Worm (Caenorhabditis elegans) whole organism, young adult: ENCODE results near the gene F38B6.3.

Experiments
- B0336.3 ChIP-seq: fragments of 200-800 bp; sonication (Bioruptor generic); IDR thresholded peaks from 2 replicates; pipeline ENCODE4 v1.3.6; 2022; ENCODE audit warnings: missing genetic modification characterization, missing compliant biosample characterization
- C06A6.2 ChIP-seq: fragments of 200-800 bp; sonication (Bioruptor generic); conservative IDR thresholded peaks from 2 replicates; pipeline ENCODE4 v1.3.6; 2022; ENCODE audit warnings: missing genetic modification characterization, missing compliant biosample characterization
- F10E7.11 ChIP-seq: sonication (generic microtip); optimal IDR thresholded peaks from 2 replicates; lab custom pipeline; 2017; ENCODE audit warnings: mild to moderate bottlenecking, missing genetic modification characterization, moderate library complexity, missing compliant biosample characterization
- F22D6.2 ChIP-seq: sonication (generic microtip); optimal IDR thresholded peaks from 2 replicates; lab custom pipeline; 2016; ENCODE audit warnings: mild to moderate bottlenecking, missing genetic modification characterization, missing compliant biosample characterization
- F23B12.7 ChIP-seq: sonication (generic microtip); optimal IDR thresholded peaks from 2 replicates; lab custom pipeline; 2017; ENCODE audit warnings: missing genetic modification characterization, mild to moderate bottlenecking, missing compliant biosample characterization, antibody characterized with exemption, moderate library complexity; ENCODE audit not compliant: insufficient read depth
- F33H1.4 ChIP-seq: fragments of 200-800 bp; sonication (Bioruptor generic); IDR thresholded peaks from 2 replicates; pipeline ENCODE4 v1.3.6; 2022; ENCODE audit warnings: missing genetic modification reagents, missing genetic modification characterization, missing compliant biosample characterization
- F55B11.4 ChIP-seq: sonication (generic microtip); optimal IDR thresholded peaks from 2 replicates; lab custom pipeline; 2016; ENCODE audit warnings: missing compliant biosample characterization, missing genetic modification characterization, borderline replicate concordance; ENCODE audit not compliant: insufficient read depth
- F57C9.4 ChIP-seq: sonication (generic microtip); optimal IDR thresholded peaks from 2 replicates; lab custom pipeline; 2017; ENCODE audit warnings: mild to moderate bottlenecking, missing genetic modification characterization, missing compliant biosample characterization
- Y53G8AR.9 ChIP-seq: fragments of 200-800 bp; sonication (Bioruptor generic); conservative IDR thresholded peaks from 2 replicates; pipeline ENCODE4 v1.3.6; 2022; ENCODE audit warnings: missing genetic modification reagents, missing genetic modification characterization, missing compliant biosample characterization
- Y56A3A.18 ChIP-seq: fragments of 200-800 bp; sonication (Bioruptor generic); IDR thresholded peaks from 2 replicates; pipeline ENCODE4 v1.3.6; 2022; ENCODE audit warnings: missing genetic modification reagents, missing genetic modification characterization, missing compliant biosample characterization
- Y95B8A.8 ChIP-seq: fragments of 200-800 bp; sonication (Bioruptor generic); IDR thresholded peaks from 2 replicates; pipeline ENCODE4 v1.3.6; 2022; ENCODE audit warnings: missing genetic modification reagents, missing genetic modification characterization, missing compliant biosample characterization
- aptf-3 ChIP-seq: fragments of 200-800 bp; sonication (Bioruptor generic); IDR thresholded peaks from 2 replicates; pipeline ENCODE4 v1.3.6; 2022; ENCODE audit warnings: missing genetic modification characterization, missing compliant biosample characterization
- bed-1 ChIP-seq: fragments of 200-800 bp; sonication (Bioruptor generic); IDR thresholded peaks from 2 replicates; pipeline ENCODE4 v1.3.6; 2022; ENCODE audit warnings: missing genetic modification reagents, missing genetic modification characterization, missing compliant biosample characterization
- cebp-1 ChIP-seq, 2 experiments: fragments of 200-800 bp in 1 of 2; sonication (Bioruptor generic) in 1 of 2; sonication (generic microtip) in 1 of 2; IDR thresholded peaks in 1 of 2; optimal IDR thresholded peaks in 1 of 2; 2 replicates each; pipeline versions ENCODE4 v1.3.6 to Lab custom; 2017 to 2022; ENCODE audit warnings: missing compliant biosample characterization in 2 of 2, missing genetic modification characterization in 2 of 2, mild to moderate bottlenecking in 1 of 2, missing genetic modification reagents in 1 of 2, moderate library complexity in 1 of 2
- ceh-58 ChIP-seq: fragments of 200-800 bp; sonication (Bioruptor generic); IDR thresholded peaks from 2 replicates; pipeline ENCODE4 v1.3.6; 2022; ENCODE audit warnings: missing genetic modification characterization, missing compliant biosample characterization
- die-1 ChIP-seq: sonication (generic microtip); optimal IDR thresholded peaks from 2 replicates; lab custom pipeline; 2016; ENCODE audit warnings: missing genotype, mild to moderate bottlenecking, missing genetic modification characterization, missing compliant biosample characterization
- dox-1 ChIP-seq: fragments of 200-800 bp; sonication (Bioruptor generic); IDR thresholded peaks from 2 replicates; pipeline ENCODE4 v1.3.6; 2022; ENCODE audit warnings: missing genetic modification reagents, missing genetic modification characterization, missing compliant biosample characterization
- dpff-1 ChIP-seq: sonication (generic microtip); optimal IDR thresholded peaks from 2 replicates; lab custom pipeline; 2017; ENCODE audit warnings: mild to moderate bottlenecking, missing genetic modification characterization, missing compliant biosample characterization
- egl-44 ChIP-seq: fragments of 200-800 bp; sonication (Bioruptor generic); IDR thresholded peaks from 2 replicates; pipeline ENCODE4 v1.3.6; 2022; ENCODE audit warnings: missing genetic modification reagents, missing genetic modification characterization, missing compliant biosample characterization
- ekl-4 ChIP-seq: fragments of 200-800 bp; sonication (Bioruptor generic); IDR thresholded peaks from 2 replicates; pipeline ENCODE4 v1.3.6; 2022; ENCODE audit warnings: missing genetic modification reagents, missing genetic modification characterization, missing compliant biosample characterization
- fkh-3 ChIP-seq: sonication (generic microtip); optimal IDR thresholded peaks from 2 replicates; lab custom pipeline; 2016; ENCODE audit warnings: mild to moderate bottlenecking, missing genetic modification characterization, missing compliant biosample characterization
- hlh-12 ChIP-seq: sonication (generic microtip); optimal IDR thresholded peaks from 2 replicates; lab custom pipeline; 2016; ENCODE audit warnings: missing genetic modification characterization, missing compliant biosample characterization
- hmg-20 ChIP-seq: fragments of 200-800 bp; sonication (Bioruptor generic); IDR thresholded peaks from 2 replicates; pipeline ENCODE4 v1.3.6; 2022; ENCODE audit warnings: missing genetic modification reagents, missing genetic modification characterization, missing compliant biosample characterization
- hrde-1 ChIP-seq: sonication (generic microtip); optimal IDR thresholded peaks from 2 replicates; lab custom pipeline; 2016; ENCODE audit warnings: missing genetic modification characterization, mild to moderate bottlenecking, missing compliant biosample characterization, moderate library complexity, missing genotype, missing genetic modification reagents, borderline replicate concordance
- hsf-1 ChIP-seq: fragments of 200-800 bp; sonication (Bioruptor generic); IDR thresholded peaks from 2 replicates; pipeline ENCODE4 v1.3.6; 2022; ENCODE audit warnings: missing genetic modification reagents, missing genetic modification characterization, missing compliant biosample characterization
- let-526 ChIP-seq: fragments of 200-800 bp; sonication (Bioruptor generic); IDR thresholded peaks from 2 replicates; pipeline ENCODE4 v1.3.6; 2022; ENCODE audit warnings: missing genetic modification reagents, missing genetic modification characterization, missing compliant biosample characterization
- lin-54 ChIP-seq: fragments of 200-800 bp; sonication (Bioruptor generic); optimal IDR thresholded peaks from 2 replicates; lab custom pipeline; 2018; ENCODE audit warnings: mild to moderate bottlenecking, missing genetic modification characterization, missing compliant biosample characterization
- madf-10 ChIP-seq: sonication (generic microtip); optimal IDR thresholded peaks from 2 replicates; lab custom pipeline; 2016; ENCODE audit warnings: mild to moderate bottlenecking, missing genetic modification characterization, missing compliant biosample characterization
- madf-8 ChIP-seq: fragments of 200-800 bp; sonication (Bioruptor generic); conservative IDR thresholded peaks from 2 replicates; pipeline ENCODE4 v1.3.6; 2022; ENCODE audit warnings: missing genetic modification reagents, missing genetic modification characterization, missing compliant biosample characterization
- mxl-1 ChIP-seq: sonication (generic microtip); optimal IDR thresholded peaks from 2 replicates; lab custom pipeline; 2016; ENCODE audit warnings: missing genetic modification characterization, missing compliant biosample characterization
- pbrm-1 ChIP-seq: fragments of 200-800 bp; sonication (Bioruptor generic); IDR thresholded peaks from 2 replicates; pipeline ENCODE4 v1.3.6; 2022; ENCODE audit warnings: missing genetic modification reagents, missing genetic modification characterization, missing compliant biosample characterization
- repo-1 ChIP-seq: sonication (generic microtip); optimal IDR thresholded peaks from 2 replicates; lab custom pipeline; 2017; ENCODE audit warnings: mild to moderate bottlenecking, missing genetic modification characterization, missing compliant biosample characterization
- rpc-1 ChIP-seq, 2 experiments: fragments of 150-350 bp in 1 of 2; sonication (generic microtip) in 1 of 2; optimal IDR thresholded peaks; 2 replicates each; lab custom pipeline; 2014 to 2018; ENCODE audit warnings: missing biosample characterization in 1 of 2, missing genetic modification characterization in 1 of 2, missing genetic modification reagents in 1 of 2, missing genotype in 1 of 2
- snpc-4 ChIP-seq, 5 experiments: fragments of 150-350 bp in 1 of 5; sonication (generic microtip) in 4 of 5; optimal IDR thresholded peaks; 2 replicates each; lab custom pipeline; 2014 to 2018; ENCODE audit warnings: missing genetic modification characterization in 5 of 5, missing biosample characterization in 3 of 5, antibody characterized with exemption in 2 of 5, mild to moderate bottlenecking in 2 of 5, missing compliant biosample characterization in 2 of 5, missing genotype in 2 of 5, moderate library complexity in 2 of 5, missing genetic modification reagents in 1 of 5
- tbp1 ChIP-seq: fragments of 200-800 bp; sonication (Bioruptor generic); optimal IDR thresholded peaks from 2 replicates; lab custom pipeline; 2018; ENCODE audit warnings: mild to moderate bottlenecking, missing genetic modification characterization, missing compliant biosample characterization
- tbx-9 ChIP-seq: sonication (generic microtip); optimal IDR thresholded peaks from 2 replicates; lab custom pipeline; 2016; ENCODE audit warnings: borderline replicate concordance, missing genetic modification characterization, inconsistent platforms, missing compliant biosample characterization
- unc-62 ChIP-seq: fragments of 150-350 bp; optimal IDR thresholded peaks from 2 replicates; lab custom pipeline; 2014; ENCODE audit warnings: missing biosample characterization, missing genetic modification reagents, missing genetic modification characterization
- zfh-2 ChIP-seq: fragments of 200-800 bp; sonication (Bioruptor generic); conservative IDR thresholded peaks from 2 replicates; pipeline ENCODE4 v1.3.6; 2022; ENCODE audit warnings: missing genetic modification reagents, missing genetic modification characterization, missing compliant biosample characterization
- ztf-22 ChIP-seq: fragments of 200-800 bp; sonication (Bioruptor generic); optimal IDR thresholded peaks from 2 replicates; lab custom pipeline; 2018; ENCODE audit warnings: mild to moderate bottlenecking, missing genetic modification characterization, moderate library complexity, missing compliant biosample characterization
- ztf-26 ChIP-seq: sonication (generic microtip); optimal IDR thresholded peaks from 2 replicates; lab custom pipeline; 2017; ENCODE audit warnings: missing genetic modification characterization, missing compliant biosample characterization
- ztf-6 ChIP-seq: fragments of 200-800 bp; sonication (Bioruptor generic); IDR thresholded peaks from 2 replicates; pipeline ENCODE4 v1.3.6; 2022; ENCODE audit warnings: missing genetic modification reagents, missing genetic modification characterization, missing compliant biosample characterization

The F38B6.3 gene

ce11 chrX:6737329-6738008 is 44.0 kb downstream of the F38B6.3 start (continued):
- TF ChIP-seq pbrm-1 (GFP tag; lab: Robert Waterston, UW), result no peak
- TF ChIP-seq ztf-6, result no peak
- TF ChIP-seq ekl-4, result peak; percentile 69
- TF ChIP-seq egl-44 (GFP tag; lab: Robert Waterston, UW), result peak; percentile 64; the same call in 1 of the 2 replicates
- TF ChIP-seq snpc-4 (GFP tag; optimal IDR thresholded peaks at IDR 0.05; lab: Kevin White, UChicago), result no peak
- peak in 3 of 4 experiments; percentile 37 to 47 (median 38) for TF ChIP-seq snpc-4 (tag; optimal IDR thresholded peaks at IDR 0.05; lab: Kevin White, UChicago)
- TF ChIP-seq hmg-20 (GFP tag; lab: Robert Waterston, UW), result no peak
- no peak for TF ChIP-seq hrde-1
- TF ChIP-seq ztf-26, result peak; percentile 88
- no peak for TF ChIP-seq hlh-12 (tag; lab: Kevin White, UChicago)
- TF ChIP-seq dpff-1 (tag; lab: Kevin White, UChicago), result no peak
- TF ChIP-seq C06A6.2 (GFP tag; lab: Robert Waterston, UW), result peak; percentile 87
- no peak for TF ChIP-seq bed-1 (GFP tag; lab: Robert Waterston, UW)
- peak; percentile 90; the same call in 1 of the 2 replicates for TF ChIP-seq let-526
- peak; percentile 89 for TF ChIP-seq F22D6.2 (tag; lab: Kevin White, UChicago)
- TF ChIP-seq zfh-2 (GFP tag; lab: Robert Waterston, UW), result peak; percentile 76; the same call in 1 of the 2 replicates
- peak; percentile 79 for TF ChIP-seq madf-10 (tag; lab: Kevin White, UChicago)
- TF ChIP-seq cebp-1 (GFP tag; IDR thresholded peaks at IDR 0.05; lab: Robert Waterston, UW), result no peak
- peak; percentile 85 for TF ChIP-seq cebp-1 (tag; optimal IDR thresholded peaks at IDR 0.05; lab: Kevin White, UChicago)
- no peak for TF ChIP-seq tbx-9 (tag; lab: Kevin White, UChicago)
- peak; percentile 74 for TF ChIP-seq repo-1 (tag; lab: Kevin White, UChicago)
- TF ChIP-seq hsf-1 (GFP tag; lab: Robert Waterston, UW), result 0 out of 2 replicates have a peak, but pooled peaks have one; percentile 45
- TF ChIP-seq Y53G8AR.9 (GFP tag; lab: Robert Waterston, UW), result no peak
- TF ChIP-seq B0336.3 (GFP tag; lab: Robert Waterston, UW), result peak; percentile 82
- TF ChIP-seq madf-8 (GFP tag; lab: Robert Waterston, UW), result no peak
- peak; percentile 81 for TF ChIP-seq dox-1 (GFP tag; lab: Robert Waterston, UW)
- TF ChIP-seq unc-62 (GFP tag; lab: Kevin White, UChicago), result peak; percentile 57
- TF ChIP-seq F55B11.4 (tag; lab: Kevin White, UChicago), result no peak
- TF ChIP-seq rpc-1 (optimal IDR thresholded peaks at IDR 0.05; lab: Kevin White, UChicago), result no peak
- TF ChIP-seq rpc-1 (tag; optimal IDR thresholded peaks at IDR 0.05; lab: Kevin White, UChicago), result no peak
- TF ChIP-seq fkh-3 (tag; lab: Kevin White, UChicago), result no peak
- TF ChIP-seq F10E7.11 (tag; lab: Kevin White, UChicago), result peak; percentile 42
- no peak for TF ChIP-seq F57C9.4
- no peak for TF ChIP-seq F23B12.7 (tag; lab: Kevin White, UChicago)
- no peak for TF ChIP-seq Y56A3A.18 (GFP tag; lab: Robert Waterston, UW)
- TF ChIP-seq mxl-1 (tag; lab: Kevin White, UChicago), result peak; percentile 62
- no peak for TF ChIP-seq aptf-3 (GFP tag; lab: Robert Waterston, UW)
- TF ChIP-seq ceh-58 (GFP tag; lab: Robert Waterston, UW), result no peak
- peak; percentile 78 for TF ChIP-seq die-1 (tag; lab: Kevin White, UChicago)
- 0 out of 2 replicates have a peak, but pooled peaks have one; percentile 36 for TF ChIP-seq Y95B8A.8 (GFP tag; lab: Robert Waterston, UW)
- TF ChIP-seq ztf-22, result peak; percentile 89
- TF ChIP-seq F33H1.4 (GFP tag; lab: Robert Waterston, UW), result no peak
- peak; percentile 25 for TF ChIP-seq lin-54 (GFP tag; lab: Kevin White, UChicago)
- TF ChIP-seq tbp1 (GFP tag; lab: Kevin White, UChicago), result peak; percentile 57
- TF ChIP-seq, all 124 proteins: peak for 47
